Fruit fly (Drosophila melanogaster) whole organism, embryonic: ENCODE results near the gene Plod.
A peak's percentile ranks its signal among the peaks of the same experiment; 100 is the strongest.

Source experiments
- Awh ChIP-seq: fragments of 200-800 bp; sonication (Bioruptor generic); IDR thresholded peaks from 2 replicates; pipeline ENCODE4, ENCODE4 v1.3.6; 2022; ENCODE audit warnings: missing biosample characterization, missing genetic modification characterization
- CG11085 ChIP-seq: fragments of 200-800 bp; sonication (Bioruptor generic); IDR thresholded peaks from 2 replicates; pipeline ENCODE4 v1.3.6; 2022; ENCODE audit warnings: missing biosample characterization, missing genetic modification characterization
- CG11723 ChIP-seq: fragments of 200-800 bp; sonication (Bioruptor generic); optimal IDR thresholded peaks from 2 replicates; lab custom pipeline; 2017; ENCODE audit warnings: missing biosample characterization, mild to moderate bottlenecking, missing genetic modification characterization
- CG12236 ChIP-seq: fragments of 200-800 bp; sonication (Bioruptor generic); optimal IDR thresholded peaks from 2 replicates; lab custom pipeline; 2016; ENCODE audit warnings: missing biosample characterization, missing genetic modification characterization
- CG13624 ChIP-seq: fragments of 200-800 bp; sonication (Bioruptor generic); optimal IDR thresholded peaks from 2 replicates; lab custom pipeline; 2016; ENCODE audit warnings: missing biosample characterization, missing genetic modification characterization
- CG15479 ChIP-seq: fragments of 200-800 bp; sonication (Bioruptor generic); optimal IDR thresholded peaks from 3 replicates; lab custom pipeline; 2019; ENCODE audit warnings: missing biosample characterization, mild to moderate bottlenecking, missing genetic modification characterization, moderate library complexity
- CG1603 ChIP-seq: fragments of 200-800 bp; sonication (Bioruptor generic); optimal IDR thresholded peaks from 2 replicates; lab custom pipeline; 2019; ENCODE audit warnings: missing biosample characterization, mild to moderate bottlenecking, missing genetic modification characterization, moderate library complexity
- CG17359 ChIP-seq: fragments of 200-800 bp; sonication (Bioruptor generic); optimal IDR thresholded peaks from 3 replicates; lab custom pipeline; 2018; ENCODE audit warnings: missing biosample characterization, mild to moderate bottlenecking, missing genetic modification characterization, moderate library complexity
- CG17361 ChIP-seq: fragments of 200-800 bp; sonication (Bioruptor generic); IDR thresholded peaks from 3 replicates; pipeline ENCODE4 v1.3.6; 2022; ENCODE audit warnings: missing biosample characterization, missing genetic modification characterization
- CG1832 ChIP-seq: fragments of 200-800 bp; sonication (Bioruptor generic); optimal IDR thresholded peaks from 2 replicates; lab custom pipeline; 2017; ENCODE audit warnings: missing biosample characterization, mild to moderate bottlenecking, missing genetic modification characterization, inconsistent platforms
- CG2889 ChIP-seq: fragments of 200-800 bp; sonication (Bioruptor generic); IDR thresholded peaks from 3 replicates; pipeline ENCODE4 v1.3.6; 2022; ENCODE audit warnings: missing biosample characterization, missing genetic modification characterization
- CG30403 ChIP-seq: fragments of 200-800 bp; sonication (Bioruptor generic); optimal IDR thresholded peaks from 3 replicates; lab custom pipeline; 2016; ENCODE audit warnings: missing biosample characterization, missing genetic modification characterization
- CG3065 ChIP-seq: fragments of 200-800 bp; sonication (Bioruptor generic); optimal IDR thresholded peaks from 2 replicates; lab custom pipeline; 2016; ENCODE audit warnings: missing biosample characterization, missing genetic modification characterization
- CG34376 ChIP-seq: fragments of 200-800 bp; sonication (Bioruptor generic); optimal IDR thresholded peaks from 2 replicates; lab custom pipeline; 2018; ENCODE audit warnings: missing biosample characterization, mild to moderate bottlenecking, missing genetic modification characterization
- CG7786 ChIP-seq: fragments of 200-800 bp; sonication (Bioruptor generic); optimal IDR thresholded peaks from 2 replicates; lab custom pipeline; 2016; ENCODE audit warnings: missing biosample characterization, missing genetic modification characterization
- CG9437 ChIP-seq: fragments of 200-800 bp; sonication (Bioruptor generic); optimal IDR thresholded peaks from 2 replicates; lab custom pipeline; 2018; ENCODE audit warnings: missing biosample characterization, mild to moderate bottlenecking, missing genetic modification characterization
- CoRest ChIP-seq: fragments of 200-800 bp; sonication (Bioruptor generic); optimal IDR thresholded peaks from 3 replicates; lab custom pipeline; 2018; ENCODE audit warnings: missing biosample characterization, mild to moderate bottlenecking, missing genetic modification characterization, moderate library complexity
- Dfd ChIP-seq, 2 experiments: fragments of >200 bp; optimal IDR thresholded peaks; 2 replicates each; lab custom pipeline; 2017; ENCODE audit warnings: missing biosample characterization in 2 of 2, missing genetic modification characterization in 2 of 2
- E2f2 ChIP-seq: fragments of 200-800 bp; sonication (Bioruptor generic); IDR thresholded peaks from 2 replicates; pipeline ENCODE4 v1.3.6; 2022; ENCODE audit warnings: missing biosample characterization, missing genetic modification characterization
- Ets65A ChIP-seq: fragments of 200-800 bp; sonication (Bioruptor generic); peaks from one replicate; lab custom pipeline; 2016; ENCODE audit warnings: missing biosample characterization, missing genetic modification characterization
- Hmx ChIP-seq: fragments of 200-800 bp; sonication (Bioruptor generic); optimal IDR thresholded peaks from 2 replicates; lab custom pipeline; 2016; ENCODE audit warnings: missing biosample characterization, missing genetic modification characterization
- Hr51 ChIP-seq, 2 experiments: fragments of 200-800 bp; sonication (Bioruptor generic); optimal IDR thresholded peaks; 2 replicates in 1 of 2; 3 replicates in 1 of 2; lab custom pipeline; 2016 to 2018; ENCODE audit warnings: missing biosample characterization in 2 of 2, missing genetic modification characterization in 2 of 2, mild to moderate bottlenecking in 1 of 2, moderate library complexity in 1 of 2
- Hr78 ChIP-seq, 2 experiments: fragments of 200-800 bp in 1 of 2; fragments of >200 bp in 1 of 2; sonication (Bioruptor generic) in 1 of 2; optimal IDR thresholded peaks; 2 replicates each; lab custom pipeline; 2017 to 2019; ENCODE audit warnings: missing biosample characterization in 2 of 2, missing genetic modification characterization in 2 of 2, mild to moderate bottlenecking in 1 of 2, moderate library complexity in 1 of 2
- Mrtf ChIP-seq: fragments of 200-800 bp; sonication (Bioruptor generic); IDR thresholded peaks from 3 replicates; pipeline ENCODE4 v1.3.6; 2022; ENCODE audit warnings: missing biosample characterization, missing genetic modification characterization
- Nf-YB ChIP-seq: fragments of 200-800 bp; sonication (Bioruptor generic); optimal IDR thresholded peaks from 3 replicates; lab custom pipeline; 2019; ENCODE audit warnings: missing biosample characterization, mild to moderate bottlenecking, missing genetic modification characterization, moderate library complexity
- Pdp1 ChIP-seq, 2 experiments: fragments of 200-800 bp; sonication (Bioruptor generic); optimal IDR thresholded peaks; 3 replicates each; lab custom pipeline; 2016; ENCODE audit warnings: missing biosample characterization in 2 of 2, missing genetic modification characterization in 2 of 2, mild to moderate bottlenecking in 1 of 2, moderate library complexity in 1 of 2
- Ptx1 ChIP-seq: fragments of 200-800 bp; sonication (Bioruptor generic); IDR thresholded peaks from 2 replicates; pipeline ENCODE4 v1.3.6; 2022; ENCODE audit warnings: missing biosample characterization, missing genetic modification characterization
- Scr ChIP-seq: fragments of 200-800 bp; sonication (Bioruptor generic); IDR thresholded peaks from 2 replicates; pipeline ENCODE4 v1.3.6; 2022; ENCODE audit warnings: missing biosample characterization, missing genetic modification characterization; ENCODE audit not compliant: partially characterized antibody
- al ChIP-seq: fragments of 200-800 bp; sonication (Bioruptor generic); IDR thresholded peaks from 2 replicates; pipeline ENCODE4 v1.3.6; 2022; ENCODE audit warnings: missing biosample characterization, missing genetic modification characterization
- caup ChIP-seq: fragments of 200-800 bp; sonication (Bioruptor generic); optimal IDR thresholded peaks from 3 replicates; lab custom pipeline; 2017; ENCODE audit warnings: missing biosample characterization, mild to moderate bottlenecking, missing genetic modification characterization, moderate library complexity; ENCODE audit not compliant: severe bottlenecking
- chif ChIP-seq, 2 experiments: fragments of 200-800 bp; sonication (Bioruptor generic); optimal IDR thresholded peaks; 3 replicates each; lab custom pipeline; 2016; ENCODE audit warnings: missing biosample characterization in 2 of 2, missing genetic modification characterization in 2 of 2
- crol ChIP-seq: fragments of 200-800 bp; sonication (Bioruptor generic); IDR thresholded peaks from 2 replicates; pipeline ENCODE4 v1.3.6; 2022; ENCODE audit warnings: missing biosample characterization, missing genetic modification characterization
- dm ChIP-seq: fragments of 200-800 bp; sonication (Bioruptor generic); optimal IDR thresholded peaks from 3 replicates; lab custom pipeline; 2016; ENCODE audit warnings: missing biosample characterization, missing genetic modification characterization
- ems ChIP-seq: fragments of 200-800 bp; sonication (Bioruptor generic); optimal IDR thresholded peaks from 3 replicates; lab custom pipeline; 2016; ENCODE audit warnings: missing biosample characterization, missing genetic modification characterization
- exex ChIP-seq: fragments of 200-800 bp; sonication (Bioruptor generic); optimal IDR thresholded peaks from 4 replicates; lab custom pipeline; 2018; ENCODE audit warnings: missing biosample characterization, mild to moderate bottlenecking, missing genetic modification characterization, moderate library complexity
- hkb ChIP-seq, 2 experiments: fragments of 200-800 bp in 1 of 2; fragments of >200 bp in 1 of 2; sonication (Bioruptor generic) in 1 of 2; IDR thresholded peaks in 1 of 2; optimal IDR thresholded peaks in 1 of 2; 2 replicates each; pipeline versions ENCODE4 v1.3.6 to Lab custom; 2017 to 2022; ENCODE audit warnings: missing biosample characterization in 1 of 2, missing genetic modification characterization in 1 of 2
- jumu ChIP-seq: fragments of 200-800 bp; sonication (Bioruptor generic); optimal IDR thresholded peaks from 3 replicates; lab custom pipeline; 2016; ENCODE audit warnings: missing biosample characterization, missing genetic modification characterization
- lmd ChIP-seq: fragments of 200-800 bp; sonication (Bioruptor generic); IDR thresholded peaks from 2 replicates; pipeline ENCODE4 v1.3.6; 2022; ENCODE audit warnings: missing biosample characterization, missing genetic modification characterization
- nau ChIP-seq: fragments of 200-800 bp; sonication (Bioruptor generic); optimal IDR thresholded peaks from 3 replicates; lab custom pipeline; 2017; ENCODE audit warnings: missing biosample characterization, mild to moderate bottlenecking, missing genetic modification characterization, missing genetic modification reagents
- nerfin-2 ChIP-seq: fragments of 200-800 bp; sonication (Bioruptor generic); IDR thresholded peaks from 2 replicates; pipeline ENCODE4 v1.3.6; 2022; ENCODE audit warnings: missing biosample characterization, missing genetic modification characterization; ENCODE audit not compliant: partially characterized antibody
- nom ChIP-seq: fragments of 200-800 bp; sonication (Bioruptor generic); optimal IDR thresholded peaks from 2 replicates; lab custom pipeline; 2017; ENCODE audit warnings: missing biosample characterization, missing genetic modification characterization, mild to moderate bottlenecking, moderate library complexity, missing genetic modification reagents
- peb ChIP-seq: fragments of 200-800 bp; sonication (Bioruptor generic); IDR thresholded peaks from 2 replicates; pipeline ENCODE4 v1.3.6; 2022; ENCODE audit warnings: missing biosample characterization, missing genetic modification characterization
- pho ChIP-seq: fragments of 200-800 bp; sonication (Bioruptor generic); optimal IDR thresholded peaks from 2 replicates; lab custom pipeline; 2016; ENCODE audit warnings: missing biosample characterization, missing genetic modification characterization
- row ChIP-seq: fragments of 200-800 bp; sonication (Bioruptor generic); IDR thresholded peaks from 3 replicates; pipeline ENCODE4 v1.3.6; 2022; ENCODE audit warnings: missing biosample characterization, missing genetic modification characterization
- sisA ChIP-seq: fragments of 200-800 bp; sonication (Bioruptor generic); IDR thresholded peaks from 2 replicates; pipeline ENCODE4 v1.3.6; 2022; ENCODE audit warnings: missing biosample characterization, missing genetic modification characterization
- slbo ChIP-seq: fragments of 200-800 bp; sonication (Bioruptor generic); IDR thresholded peaks from 2 replicates; pipeline ENCODE4 v1.3.6; 2022; ENCODE audit warnings: missing biosample characterization, missing genetic modification characterization
- slou ChIP-seq: fragments of 200-800 bp; sonication (Bioruptor generic); optimal IDR thresholded peaks from 3 replicates; lab custom pipeline; 2016; ENCODE audit warnings: missing biosample characterization, missing genetic modification characterization
- trh ChIP-seq: fragments of 200-800 bp; sonication (Bioruptor generic); optimal IDR thresholded peaks from 2 replicates; lab custom pipeline; 2016; ENCODE audit warnings: missing biosample characterization, missing genetic modification characterization
- vvl ChIP-seq: fragments of 200-800 bp; sonication (Bioruptor generic); IDR thresholded peaks from 2 replicates; pipeline ENCODE4 v1.3.6; 2022; ENCODE audit warnings: missing biosample characterization, missing genetic modification characterization

The Plod gene

dm6 chr3L:11242410-11243291 is 36.8 kb upstream of the Plod start (continued):
- peak; percentile 7 for TF ChIP-seq Ets65A (GFP tag; lab: Kevin White, UChicago)
- TF ChIP-seq pho (GFP tag; lab: Kevin White, UChicago): peak; percentile 7
- no peak for TF ChIP-seq CG3065 (GFP tag; lab: Kevin White, UChicago)
- TF ChIP-seq crol: peak; percentile 76
- TF ChIP-seq Pdp1 (GFP tag; optimal IDR thresholded peaks at IDR 0.05; lab: Kevin White, UChicago): peak in 1 of 2 experiments; percentile 93
- TF ChIP-seq sisA: no peak
- peak; percentile 23 for TF ChIP-seq CG17359 (tag; lab: Kevin White, UChicago)
- TF ChIP-seq CG11723 (GFP tag; lab: Kevin White, UChicago): no peak
- TF ChIP-seq Hr51 (GFP tag; optimal IDR thresholded peaks at IDR 0.05; lab: Kevin White, UChicago): no peak
- peak; percentile 24; the same call in 1 of the 2 replicates for TF ChIP-seq slbo (GFP tag; lab: Robert Waterston, UW)
- TF ChIP-seq Scr (GFP tag; lab: Robert Waterston, UW): no peak
- TF ChIP-seq E2f2 (GFP tag; lab: Robert Waterston, UW): no peak
- peak; percentile 37 for TF ChIP-seq CG34376
- peak; percentile 56 for TF ChIP-seq CG1832 (GFP tag; lab: Kevin White, UChicago)
- no peak for TF ChIP-seq slou (GFP tag; lab: Kevin White, UChicago)
- no peak for TF ChIP-seq CG17361 (GFP tag; lab: Robert Waterston, UW)
- TF ChIP-seq Ptx1: no peak
- no peak for TF ChIP-seq nau (GFP tag; lab: Kevin White, UChicago)
- TF ChIP-seq Mrtf (GFP tag; lab: Robert Waterston, UW): no peak
- no peak for TF ChIP-seq hkb (optimal IDR thresholded peaks at IDR 0.05; lab: Kevin White, UChicago)
- peak; percentile 45; the same call in 1 of the 2 replicates for TF ChIP-seq hkb (GFP tag; IDR thresholded peaks at IDR 0.05; lab: Robert Waterston, UW)
- TF ChIP-seq exex: peak; percentile 61
- TF ChIP-seq caup (GFP tag; lab: Kevin White, UChicago): peak; percentile 8
- TF ChIP-seq nom (GFP tag; lab: Kevin White, UChicago): no peak
- no peak for TF ChIP-seq ems
- TF ChIP-seq Hr78 (GFP tag; optimal IDR thresholded peaks at IDR 0.05; lab: Kevin White, UChicago): peak in 1 of 2 experiments; percentile 37
- TF ChIP-seq CG1603: peak; percentile 1
- no peak for TF ChIP-seq CG2889 (GFP tag; lab: Robert Waterston, UW)
- no peak for TF ChIP-seq CoRest (tag; lab: Kevin White, UChicago)
- no peak for TF ChIP-seq Nf-YB (GFP tag; lab: Kevin White, UChicago)

- no peak for TF ChIP-seq CG13624
- no peak for TF ChIP-seq trh (GFP tag; lab: Kevin White, UChicago)
- no peak for TF ChIP-seq CG9437 (GFP tag; lab: Kevin White, UChicago)
- peak; percentile 31 for TF ChIP-seq CG15479 (GFP tag; lab: Kevin White, UChicago)
- no peak for TF ChIP-seq Hmx (GFP tag; lab: Kevin White, UChicago)
- TF ChIP-seq CG30403 (GFP tag; lab: Kevin White, UChicago): no peak
- TF ChIP-seq CG11085: no peak
- TF ChIP-seq vvl (GFP tag; lab: Robert Waterston, UW): no peak
- TF ChIP-seq nerfin-2 (GFP tag; lab: Robert Waterston, UW): no peak
- TF ChIP-seq jumu (GFP tag; lab: Kevin White, UChicago): no peak
- no peak for TF ChIP-seq al (GFP tag; lab: Robert Waterston, UW)
- TF ChIP-seq lmd: no peak
- TF ChIP-seq Awh (GFP tag; lab: Robert Waterston, UW): 0 out of 2 replicates have a peak, but pooled peaks have one; percentile 33
- TF ChIP-seq chif (GFP tag; optimal IDR thresholded peaks at IDR 0.05; lab: Kevin White, UChicago): no peak
- TF ChIP-seq peb (GFP tag; lab: Robert Waterston, UW): no peak
- TF ChIP-seq dm (GFP tag; lab: Kevin White, UChicago): no peak
- no peak for TF ChIP-seq row (GFP tag; lab: Robert Waterston, UW)
- no peak for TF ChIP-seq CG7786
- no peak for TF ChIP-seq Dfd (GFP tag; optimal IDR thresholded peaks at IDR 0.05; lab: Kevin White, UChicago)
- TF ChIP-seq CG12236 (GFP tag; lab: Kevin White, UChicago): no peak
Measured at dm6 chr3L:11241949-11242348, 36.1 kb upstream of the Plod start.
